Fruit fly (Drosophila melanogaster) whole organism, embryonic: Measurements from ENCODE around the gene CG15047.

Experiments
- Bgb ChIP-seq: fragments of 200-800 bp; sonication (Bioruptor generic); IDR thresholded peaks from 2 replicates; pipeline ENCODE4 v1.3.6; 2022; ENCODE audit warnings: missing biosample characterization, missing genetic modification characterization; ENCODE audit not compliant: partially characterized antibody
- BtbVII ChIP-seq: fragments of 200-800 bp; sonication (Bioruptor generic); optimal IDR thresholded peaks from 3 replicates; lab custom pipeline; 2017; ENCODE audit warnings: missing biosample characterization, mild to moderate bottlenecking, missing genetic modification characterization
- CG10147 ChIP-seq: fragments of 200-800 bp; sonication (Bioruptor generic); optimal IDR thresholded peaks from 2 replicates; lab custom pipeline; 2019; ENCODE audit warnings: missing biosample characterization, mild to moderate bottlenecking, missing genetic modification characterization, moderate library complexity
- CG13424 ChIP-seq: fragments of 200-800 bp; sonication (Bioruptor generic); optimal IDR thresholded peaks from 2 replicates; lab custom pipeline; 2019; ENCODE audit warnings: missing biosample characterization, mild to moderate bottlenecking, missing genetic modification characterization, moderate library complexity
- CG13894 ChIP-seq: fragments of 200-800 bp; sonication (Bioruptor generic); optimal IDR thresholded peaks from 3 replicates; lab custom pipeline; 2018; ENCODE audit warnings: missing biosample characterization, mild to moderate bottlenecking, missing genetic modification characterization, moderate library complexity
- CG15601 ChIP-seq: fragments of 200-800 bp; sonication (Bioruptor generic); optimal IDR thresholded peaks from 3 replicates; lab custom pipeline; 2019; ENCODE audit warnings: missing biosample characterization, mild to moderate bottlenecking, missing genetic modification characterization, moderate library complexity
- CG16779 ChIP-seq: fragments of 200-800 bp; sonication (Bioruptor generic); IDR thresholded peaks from 2 replicates; pipeline ENCODE4 v1.3.6; 2022; ENCODE audit warnings: missing biosample characterization, missing genetic modification characterization
- CG17328 ChIP-seq: fragments of 200-800 bp; sonication (Bioruptor generic); IDR thresholded peaks from 2 replicates; pipeline ENCODE4 v1.3.6; 2022; ENCODE audit warnings: missing biosample characterization, missing genetic modification characterization
- CG17385 ChIP-seq: fragments of 200-800 bp; sonication (Bioruptor generic); optimal IDR thresholded peaks from 3 replicates; lab custom pipeline; 2018; ENCODE audit warnings: missing biosample characterization, mild to moderate bottlenecking, missing genetic modification characterization
- CG1792 ChIP-seq: fragments of 200-800 bp; sonication (Bioruptor generic); optimal IDR thresholded peaks from 2 replicates; lab custom pipeline; 2016; ENCODE audit warnings: missing biosample characterization, missing genetic modification characterization
- CG18011 ChIP-seq: fragments of 200-800 bp; sonication (Bioruptor generic); optimal IDR thresholded peaks from 2 replicates; lab custom pipeline; 2017; ENCODE audit warnings: missing biosample characterization, missing genetic modification characterization, mild to moderate bottlenecking, moderate library complexity, missing genotype
- CG30403 ChIP-seq: fragments of 200-800 bp; sonication (Bioruptor generic); optimal IDR thresholded peaks from 3 replicates; lab custom pipeline; 2016; ENCODE audit warnings: missing biosample characterization, missing genetic modification characterization
- CG31224 ChIP-seq: fragments of 200-800 bp; sonication (Bioruptor generic); IDR thresholded peaks from 2 replicates; pipeline ENCODE4 v1.3.6; 2022; ENCODE audit warnings: missing biosample characterization, missing genetic modification characterization
- CG34376 ChIP-seq: fragments of 200-800 bp; sonication (Bioruptor generic); optimal IDR thresholded peaks from 2 replicates; lab custom pipeline; 2018; ENCODE audit warnings: missing biosample characterization, mild to moderate bottlenecking, missing genetic modification characterization
- CG3847 ChIP-seq: fragments of 200-800 bp; sonication (Bioruptor generic); IDR thresholded peaks from 2 replicates; pipeline ENCODE4 v1.3.6; 2022; ENCODE audit warnings: missing biosample characterization, missing genetic modification characterization
- CG4820 ChIP-seq: fragments of 200-800 bp; sonication (Bioruptor generic); optimal IDR thresholded peaks from 3 replicates; lab custom pipeline; 2016; ENCODE audit warnings: missing biosample characterization, missing genetic modification characterization
- CG7963 ChIP-seq: fragments of 200-800 bp; sonication (Bioruptor generic); IDR thresholded peaks from 3 replicates; pipeline ENCODE4 v1.3.6; 2022; ENCODE audit warnings: missing biosample characterization, missing genetic modification characterization; ENCODE audit not compliant: partially characterized antibody
- CG7987 ChIP-seq: fragments of 200-800 bp; sonication (Bioruptor generic); optimal IDR thresholded peaks from 2 replicates; lab custom pipeline; 2018; ENCODE audit warnings: missing biosample characterization, mild to moderate bottlenecking, missing genetic modification characterization, moderate library complexity
- CG8388 ChIP-seq: fragments of 200-800 bp; sonication (Bioruptor generic); optimal IDR thresholded peaks from 2 replicates; lab custom pipeline; 2019; ENCODE audit warnings: missing biosample characterization, mild to moderate bottlenecking, missing genetic modification characterization, moderate library complexity
- Dip3 ChIP-seq: fragments of 200-800 bp; sonication (Bioruptor generic); optimal IDR thresholded peaks from 3 replicates; lab custom pipeline; 2016; ENCODE audit warnings: missing biosample characterization, missing genetic modification characterization
- Elba2 ChIP-seq: fragments of 200-800 bp; sonication (Bioruptor generic); optimal IDR thresholded peaks from 3 replicates; lab custom pipeline; 2016; ENCODE audit warnings: missing biosample characterization, missing genetic modification characterization
- Ets97D ChIP-seq: fragments of 200-800 bp; sonication (Bioruptor generic); optimal IDR thresholded peaks from 3 replicates; lab custom pipeline; 2016; ENCODE audit warnings: missing biosample characterization, missing genetic modification characterization
- Fer3 ChIP-seq: fragments of 200-800 bp; sonication (Bioruptor generic); optimal IDR thresholded peaks from 2 replicates; lab custom pipeline; 2018; ENCODE audit warnings: missing biosample characterization, mild to moderate bottlenecking, missing genetic modification characterization, moderate library complexity
- Hey ChIP-seq: fragments of 200-800 bp; sonication (Bioruptor generic); optimal IDR thresholded peaks from 3 replicates; lab custom pipeline; 2018; ENCODE audit warnings: missing biosample characterization, mild to moderate bottlenecking, missing genetic modification characterization
- Hsf ChIP-seq: fragments of 200-800 bp; sonication (Bioruptor generic); optimal IDR thresholded peaks from 3 replicates; lab custom pipeline; 2016; ENCODE audit warnings: missing biosample characterization, missing genetic modification characterization
- Oli ChIP-seq: fragments of 200-800 bp; sonication (Bioruptor generic); optimal IDR thresholded peaks from 2 replicates; lab custom pipeline; 2018; ENCODE audit warnings: missing biosample characterization, mild to moderate bottlenecking, missing genetic modification characterization, moderate library complexity
- Opbp ChIP-seq: fragments of 200-800 bp; sonication (Bioruptor generic); IDR thresholded peaks from 3 replicates; pipeline ENCODE4 v1.3.6; 2022; ENCODE audit warnings: missing biosample characterization, missing genetic modification characterization; ENCODE audit not compliant: partially characterized antibody
- Spps ChIP-seq: fragments of 200-800 bp; sonication (Bioruptor generic); optimal IDR thresholded peaks from 2 replicates; lab custom pipeline; 2018; ENCODE audit warnings: missing biosample characterization, mild to moderate bottlenecking, missing genetic modification characterization
- Stat92E ChIP-seq, 3 experiments: fragments of >200 bp in 2 of 3; fragments of 200-800 bp in 1 of 3; sonication (Bioruptor generic) in 1 of 3; optimal IDR thresholded peaks; 2 replicates each; lab custom pipeline; 2017 to 2019; ENCODE audit warnings: missing biosample characterization in 3 of 3, missing genetic modification characterization in 3 of 3, mild to moderate bottlenecking in 1 of 3, moderate library complexity in 1 of 3
- Taf1 ChIP-seq: fragments of 200-800 bp; sonication (Bioruptor generic); IDR thresholded peaks from 2 replicates; pipeline ENCODE4 v1.3.6; 2022; ENCODE audit warnings: missing biosample characterization, missing genetic modification characterization
- Usf ChIP-seq: fragments of 200-800 bp; sonication (Bioruptor generic); optimal IDR thresholded peaks from 2 replicates; lab custom pipeline; 2017; ENCODE audit warnings: missing genotype, missing biosample characterization, missing genetic modification characterization
- ato ChIP-seq: fragments of 200-800 bp; sonication (Bioruptor generic); IDR thresholded peaks from 2 replicates; pipeline ENCODE4 v1.3.6; 2022; ENCODE audit warnings: missing biosample characterization, missing genetic modification characterization; ENCODE audit not compliant: partially characterized antibody
- bab2 ChIP-seq: fragments of 200-800 bp; sonication (Bioruptor generic); optimal IDR thresholded peaks from 2 replicates; lab custom pipeline; 2016; ENCODE audit warnings: missing biosample characterization, missing genetic modification characterization
- ems ChIP-seq: fragments of 200-800 bp; sonication (Bioruptor generic); optimal IDR thresholded peaks from 3 replicates; lab custom pipeline; 2016; ENCODE audit warnings: missing biosample characterization, missing genetic modification characterization
- esg ChIP-seq: fragments of 200-800 bp; sonication (Bioruptor generic); conservative IDR thresholded peaks from 2 replicates; pipeline ENCODE4 v1.3.6; 2022; ENCODE audit warnings: missing biosample characterization, missing genetic modification characterization
- gro ChIP-seq: fragments of 200-800 bp; sonication (Bioruptor generic); optimal IDR thresholded peaks from 2 replicates; lab custom pipeline; 2016; ENCODE audit warnings: missing biosample characterization, missing genetic modification characterization
- hb ChIP-seq: fragments of 200-800 bp; sonication (Bioruptor generic); IDR thresholded peaks from 3 replicates; pipeline ENCODE4 v1.3.6; 2022; ENCODE audit warnings: missing biosample characterization, missing genetic modification characterization; ENCODE audit not compliant: partially characterized antibody
- ken ChIP-seq: fragments of 200-800 bp; sonication (Bioruptor generic); IDR thresholded peaks from 3 replicates; pipeline ENCODE4 v1.3.6; 2022; ENCODE audit warnings: missing biosample characterization, missing genetic modification characterization
- klu ChIP-seq: fragments of 200-800 bp; sonication (Bioruptor generic); IDR thresholded peaks from 2 replicates; pipeline ENCODE4 v1.3.6; 2022; ENCODE audit warnings: missing biosample characterization, missing genetic modification characterization
- lov ChIP-seq, 2 experiments: fragments of 200-800 bp in 1 of 2; fragments of >200 bp in 1 of 2; sonication (Bioruptor generic) in 1 of 2; IDR thresholded peaks in 1 of 2; optimal IDR thresholded peaks in 1 of 2; 2 replicates in 1 of 2; 3 replicates in 1 of 2; pipeline versions ENCODE4 v1.3.6 to Lab custom; 2017 to 2022; ENCODE audit warnings: missing biosample characterization in 1 of 2, missing genetic modification characterization in 1 of 2
- nerfin-1 ChIP-seq: fragments of 200-800 bp; sonication (Bioruptor generic); optimal IDR thresholded peaks from 3 replicates; lab custom pipeline; 2019; ENCODE audit warnings: missing biosample characterization, mild to moderate bottlenecking, missing genetic modification characterization, moderate library complexity
- nerfin-2 ChIP-seq: fragments of 200-800 bp; sonication (Bioruptor generic); IDR thresholded peaks from 2 replicates; pipeline ENCODE4 v1.3.6; 2022; ENCODE audit warnings: missing biosample characterization, missing genetic modification characterization; ENCODE audit not compliant: partially characterized antibody
- nmo ChIP-seq: fragments of 200-800 bp; sonication (Bioruptor generic); optimal IDR thresholded peaks from 2 replicates; lab custom pipeline; 2018; ENCODE audit warnings: missing biosample characterization, mild to moderate bottlenecking, missing genetic modification characterization, moderate library complexity
- odd ChIP-seq: fragments of 200-800 bp; sonication (Bioruptor generic); optimal IDR thresholded peaks from 2 replicates; lab custom pipeline; 2017; ENCODE audit warnings: missing biosample characterization, mild to moderate bottlenecking, missing genetic modification characterization
- otp ChIP-seq: fragments of 200-800 bp; sonication (Bioruptor generic); IDR thresholded peaks from 3 replicates; pipeline ENCODE4, ENCODE4 v1.3.6; 2022; ENCODE audit warnings: missing biosample characterization, missing genetic modification characterization
- pan ChIP-seq, 4 experiments: fragments of >200 bp in 3 of 4; fragments of 200-800 bp in 1 of 4; sonication (Bioruptor generic) in 1 of 4; optimal IDR thresholded peaks in 3 of 4; IDR thresholded peaks in 1 of 4; 2 replicates each; pipeline versions ENCODE4 v1.3.6 to Lab custom; 2017 to 2022; ENCODE audit warnings: missing biosample characterization in 2 of 4, missing genetic modification characterization in 2 of 4, mixed read lengths in 1 of 4
- sens ChIP-seq: fragments of 200-800 bp; sonication (Bioruptor generic); peaks from one replicate; lab custom pipeline; 2016; ENCODE audit warnings: missing biosample characterization, missing genetic modification characterization
- slbo ChIP-seq: fragments of 200-800 bp; sonication (Bioruptor generic); IDR thresholded peaks from 2 replicates; pipeline ENCODE4 v1.3.6; 2022; ENCODE audit warnings: missing biosample characterization, missing genetic modification characterization
- wor ChIP-seq: fragments of 200-800 bp; sonication (Bioruptor generic); IDR thresholded peaks from 2 replicates; pipeline ENCODE4 v1.3.6; 2022; ENCODE audit warnings: missing biosample characterization, missing genetic modification characterization

The CG15047 gene

DNA sequence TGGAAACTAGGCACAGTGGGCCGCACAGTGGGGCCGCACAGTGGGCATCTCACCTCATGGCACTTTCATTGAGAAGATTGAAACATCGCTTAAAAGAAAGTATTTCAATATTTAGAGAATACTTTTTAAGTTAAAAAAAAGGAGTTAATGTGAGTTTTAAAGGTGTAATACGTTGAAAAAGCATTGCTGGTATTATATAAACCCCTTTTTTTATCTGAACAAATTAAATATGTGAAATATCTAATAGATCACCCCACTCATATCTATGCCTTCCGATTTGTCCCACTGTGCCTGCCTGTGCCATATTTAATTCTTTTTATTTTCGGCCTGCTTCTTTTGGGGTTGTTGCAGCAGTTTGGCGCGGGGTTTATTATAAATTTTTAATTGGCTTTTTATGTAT, 4.8 kb downstream of the CG15047 start (continued):
- no peak for TF ChIP-seq ato (GFP tag; lab: Robert Waterston, UW)
- TF ChIP-seq sens (GFP tag; lab: Kevin White, UChicago) = peak; percentile 89
- no peak for TF ChIP-seq CG31224 (GFP tag; lab: Robert Waterston, UW)
- no peak for TF ChIP-seq CG16779 (GFP tag; lab: Robert Waterston, UW)
- TF ChIP-seq CG13424 (tag; lab: Kevin White, UChicago) = peak; percentile 14
- 0 out of 2 replicates have a peak, but pooled peaks have one; percentile 19 for TF ChIP-seq slbo (GFP tag; lab: Robert Waterston, UW)
- TF ChIP-seq Dip3 (GFP tag; lab: Kevin White, UChicago) = no peak
- peak; percentile 52 for TF ChIP-seq CG8388 (GFP tag; lab: Kevin White, UChicago)
- no peak for TF ChIP-seq CG15601
- TF ChIP-seq Hsf (GFP tag; lab: Kevin White, UChicago) = peak; percentile 3
- TF ChIP-seq Stat92E (GFP tag; optimal IDR thresholded peaks at IDR 0.05; lab: Kevin White, UChicago) = no peak
- TF ChIP-seq CG30403 = peak; percentile 14
- no peak for TF ChIP-seq nerfin-2
- TF ChIP-seq CG10147 (GFP tag; lab: Kevin White, UChicago) = no peak
- TF ChIP-seq Fer3 (tag; lab: Kevin White, UChicago) = no peak
- TF ChIP-seq nmo = peak; percentile 44
- TF ChIP-seq Taf1 (GFP tag; lab: Robert Waterston, UW) = no peak
- TF ChIP-seq Hey (tag; lab: Kevin White, UChicago) = no peak
- TF ChIP-seq esg (GFP tag; lab: Robert Waterston, UW) = 0 out of 2 replicates have a peak, but pooled peaks have one; percentile 15
- no peak for TF ChIP-seq Usf
- 0 out of 2 replicates have a peak, but pooled peaks have one; percentile 41 for TF ChIP-seq CG17328 (GFP tag; lab: Robert Waterston, UW)
- TF ChIP-seq ems = no peak
- TF ChIP-seq BtbVII (GFP tag; lab: Kevin White, UChicago) = no peak
- no peak for TF ChIP-seq hb (GFP tag; lab: Robert Waterston, UW)
- TF ChIP-seq Oli (tag; lab: Kevin White, UChicago) = peak; percentile 60
- no peak for TF ChIP-seq gro (GFP tag; lab: Kevin White, UChicago)
- TF ChIP-seq CG4820 (GFP tag; lab: Kevin White, UChicago) = peak; percentile 11
- no peak for TF ChIP-seq CG1792 (GFP tag; lab: Kevin White, UChicago)
- TF ChIP-seq Elba2 (GFP tag; lab: Kevin White, UChicago) = no peak
- no peak for TF ChIP-seq ken (GFP tag; lab: Robert Waterston, UW)
- TF ChIP-seq CG3847 (GFP tag; lab: Robert Waterston, UW) = 0 out of 2 replicates have a peak, but pooled peaks have one; percentile 18
- TF ChIP-seq lov (optimal IDR thresholded peaks at IDR 0.05; lab: Kevin White, UChicago) = no peak
- TF ChIP-seq lov (GFP tag; IDR thresholded peaks at IDR 0.05; lab: Robert Waterston, UW) = no peak
- TF ChIP-seq CG13894 = no peak
- TF ChIP-seq CG7963 (GFP tag; lab: Robert Waterston, UW) = no peak
- no peak for TF ChIP-seq CG18011
- no peak for TF ChIP-seq Opbp (GFP tag; lab: Robert Waterston, UW)
- TF ChIP-seq Ets97D (GFP tag; lab: Kevin White, UChicago) = peak; percentile 4
- TF ChIP-seq wor (GFP tag; lab: Robert Waterston, UW) = no peak
- TF ChIP-seq Bgb (GFP tag; lab: Robert Waterston, UW) = no peak
- peak; percentile 31 for TF ChIP-seq CG17385 (GFP tag; lab: Kevin White, UChicago)
- peak; percentile 47 for TF ChIP-seq bab2 (GFP tag; lab: Kevin White, UChicago)
- no peak for TF ChIP-seq klu (GFP tag; lab: Robert Waterston, UW)
- TF ChIP-seq CG7987 (GFP tag; lab: Kevin White, UChicago) = no peak
- no peak for TF ChIP-seq pan (optimal IDR thresholded peaks at IDR 0.05; lab: Kevin White, UChicago)
- peak in 1 of 2 experiments; percentile 24 for TF ChIP-seq pan (GFP tag; optimal IDR thresholded peaks at IDR 0.05 in 1 of 2, IDR thresholded peaks at IDR 0.05 in 1 of 2)
- no peak for TF ChIP-seq nerfin-1 (tag; lab: Kevin White, UChicago)
- TF ChIP-seq CG34376 (GFP tag; lab: Kevin White, UChicago) = no peak
- TF ChIP-seq otp (GFP tag; lab: Robert Waterston, UW) = no peak
- no peak for TF ChIP-seq odd
- TF ChIP-seq Spps = no peak
